Fruit fly (Drosophila melanogaster) whole organism, pupa: ENCODE data around the gene Cpr76Bb.
"Not testable (repeated sequence)": the region's sequence is repeated elsewhere in the genome, so short reads cannot be mapped to it uniquely, and the experiment has no call there.

ENCODE experiments used
- CG10348 ChIP-seq: fragments of 200-800 bp; sonication (Bioruptor generic); IDR thresholded peaks from 2 replicates; pipeline ENCODE4 v1.3.6; 2022; ENCODE audit warnings: missing biosample characterization, missing genetic modification characterization
- CG12605 ChIP-seq: fragments of 200-800 bp; sonication (Bioruptor generic); IDR thresholded peaks from 2 replicates; pipeline ENCODE4 v1.3.6; 2022; ENCODE audit warnings: missing biosample characterization, missing genetic modification characterization
- CG13204 ChIP-seq: fragments of 200-800 bp; sonication (Bioruptor generic); optimal IDR thresholded peaks from 2 replicates; lab custom pipeline; 2018; ENCODE audit warnings: missing biosample characterization, mild to moderate bottlenecking, missing genetic modification characterization, moderate library complexity
- CG14655 ChIP-seq: fragments of 200-800 bp; sonication (Bioruptor generic); optimal IDR thresholded peaks from 3 replicates; lab custom pipeline; 2017; ENCODE audit warnings: mild to moderate bottlenecking, missing biosample characterization, missing genetic modification reagents, missing genetic modification characterization
- CG15710 ChIP-seq: fragments of 200-800 bp; sonication (Bioruptor generic); optimal IDR thresholded peaks from 2 replicates; lab custom pipeline; 2018; ENCODE audit warnings: missing biosample characterization, mild to moderate bottlenecking, missing genetic modification characterization, moderate library complexity
- CG17806 ChIP-seq: fragments of 200-800 bp; sonication (Bioruptor generic); optimal IDR thresholded peaks from 2 replicates; lab custom pipeline; 2018; ENCODE audit warnings: missing biosample characterization, mild to moderate bottlenecking, missing genetic modification characterization, moderate library complexity
- CG32121 ChIP-seq: fragments of 200-800 bp; sonication (Bioruptor generic); IDR thresholded peaks from 2 replicates; pipeline ENCODE4 v1.3.6; 2022; ENCODE audit warnings: missing biosample characterization, missing genetic modification characterization
- CG34367 ChIP-seq: fragments of 200-800 bp; sonication (Bioruptor generic); optimal IDR thresholded peaks from 2 replicates; lab custom pipeline; 2018; ENCODE audit warnings: missing biosample characterization, mild to moderate bottlenecking, missing genetic modification characterization
- CG4496 ChIP-seq: fragments of 200-800 bp; sonication (Bioruptor generic); IDR thresholded peaks from 3 replicates; pipeline ENCODE4 v1.3.6; 2022; ENCODE audit warnings: missing biosample characterization, missing genetic modification characterization
- CG8159 ChIP-seq: fragments of 200-800 bp; sonication (Bioruptor generic); optimal IDR thresholded peaks from 3 replicates; lab custom pipeline; 2018; ENCODE audit warnings: missing biosample characterization, mild to moderate bottlenecking, missing genetic modification characterization, moderate library complexity
- CG8301 ChIP-seq: fragments of 200-800 bp; sonication (Bioruptor generic); optimal IDR thresholded peaks from 2 replicates; lab custom pipeline; 2018; ENCODE audit warnings: missing biosample characterization, mild to moderate bottlenecking, missing genetic modification characterization
- D1 ChIP-seq: fragments of 200-800 bp; sonication (Bioruptor generic); optimal IDR thresholded peaks from 2 replicates; lab custom pipeline; 2018; ENCODE audit warnings: missing biosample characterization, mild to moderate bottlenecking, missing genetic modification characterization, moderate library complexity
- EcR ChIP-seq: fragments of 200-800 bp; sonication (Bioruptor generic); optimal IDR thresholded peaks from 3 replicates; lab custom pipeline; 2019; ENCODE audit warnings: missing biosample characterization, missing genetic modification characterization, mild to moderate bottlenecking, moderate library complexity, missing genetic modification reagents
- Ets98B ChIP-seq: fragments of 200-800 bp; sonication (Bioruptor generic); IDR thresholded peaks from 2 replicates; pipeline ENCODE4 v1.3.6; 2022; ENCODE audit warnings: missing biosample characterization, missing genetic modification characterization
- Pif1A ChIP-seq: fragments of 200-800 bp; sonication (Bioruptor generic); optimal IDR thresholded peaks from 3 replicates; lab custom pipeline; 2016; ENCODE audit warnings: missing biosample characterization, missing genetic modification characterization
- Pif1B ChIP-seq: fragments of 200-800 bp; sonication (Bioruptor generic); optimal IDR thresholded peaks from 3 replicates; lab custom pipeline; 2016; ENCODE audit warnings: missing biosample characterization, missing genetic modification characterization
- Snoo ChIP-seq: fragments of 200-800 bp; sonication (Bioruptor generic); optimal IDR thresholded peaks from 3 replicates; lab custom pipeline; 2017; ENCODE audit warnings: missing biosample characterization, mild to moderate bottlenecking, missing genetic modification characterization, inconsistent platforms
- fd96Ca ChIP-seq: fragments of 200-800 bp; sonication (Bioruptor generic); IDR thresholded peaks from 3 replicates; pipeline ENCODE4 v1.3.6; 2022; ENCODE audit warnings: missing biosample characterization, missing genetic modification characterization
- gl ChIP-seq: fragments of 200-800 bp; sonication (Bioruptor generic); optimal IDR thresholded peaks from 2 replicates; lab custom pipeline; 2018; ENCODE audit warnings: missing biosample characterization, mild to moderate bottlenecking, missing genetic modification characterization
- rn ChIP-seq: fragments of 200-800 bp; sonication (Bioruptor generic); IDR thresholded peaks from 2 replicates; pipeline ENCODE4 v1.3.6; 2022; ENCODE audit warnings: missing biosample characterization, missing genetic modification characterization

Cpr76Bb gene

DNA sequence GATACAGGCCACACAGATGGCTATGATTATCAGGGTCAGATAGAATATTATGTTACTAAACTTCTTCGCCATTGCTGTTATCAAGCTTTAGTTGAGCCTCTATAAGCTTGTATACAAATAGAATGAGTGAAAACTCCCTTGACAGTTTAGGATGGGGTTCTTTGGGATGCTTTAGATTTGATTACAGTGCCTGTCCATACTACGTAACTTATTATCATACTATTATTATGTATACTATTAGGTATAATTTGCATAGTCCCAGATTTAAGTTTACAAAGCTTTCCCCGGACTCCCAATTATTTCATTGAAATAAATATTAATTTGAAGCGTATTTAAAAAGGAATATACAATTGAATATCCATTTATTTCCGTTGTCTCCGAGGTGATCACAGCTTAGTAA lies 33.1 kb upstream of the Cpr76Bb start, which contains the start of gene brv1:
brv1 (minus strand) TSS at position 101 of the 400 bp plus-strand sequence.
- TF ChIP-seq CG8159 (tag; lab: Kevin White, UChicago) (no peak), Snoo (tag; lab: Kevin White, UChicago) (no peak), CG32121 (GFP tag; lab: Robert Waterston, UW) (no peak), CG10348 (no peak), CG15710 (tag; lab: Kevin White, UChicago) (no peak), Pif1B (no peak), CG17806 (tag; lab: Kevin White, UChicago) (no peak), CG14655 (GFP tag; lab: Kevin White, UChicago) (no peak), fd96Ca (GFP tag; lab: Robert Waterston, UW) (no peak), CG12605 (no peak), rn (GFP tag; lab: Robert Waterston, UW) (no peak), EcR (GFP tag; lab: Kevin White, UChicago) (no peak), gl (tag; lab: Kevin White, UChicago) (no peak)

DNA sequence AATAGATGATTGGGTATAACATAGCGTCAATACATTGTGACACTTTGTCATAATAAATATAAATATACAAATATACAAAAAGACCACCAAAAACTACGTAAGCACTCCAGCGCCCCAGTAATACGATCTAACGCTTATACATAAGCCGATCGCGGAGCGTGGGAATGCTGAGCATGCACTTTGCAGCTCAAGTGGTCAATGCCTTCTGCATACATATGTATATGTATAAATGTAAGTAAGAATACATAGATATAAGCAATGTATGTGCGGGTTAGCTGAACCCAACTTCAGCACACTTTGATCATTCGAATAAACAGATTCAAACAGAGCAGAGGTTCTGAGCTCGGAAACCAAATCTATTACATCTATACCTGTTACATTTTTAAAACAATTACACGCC lies 32.2 kb upstream of the Cpr76Bb start, which contains the start of gene CG32212:
CG32212 (plus strand) TSS at position 301 of the 400 bp plus-strand sequence.
- not testable (repeated sequence) for TF ChIP-seq Snoo (tag; lab: Kevin White, UChicago); EcR (GFP tag; lab: Kevin White, UChicago); CG10348

DNA sequence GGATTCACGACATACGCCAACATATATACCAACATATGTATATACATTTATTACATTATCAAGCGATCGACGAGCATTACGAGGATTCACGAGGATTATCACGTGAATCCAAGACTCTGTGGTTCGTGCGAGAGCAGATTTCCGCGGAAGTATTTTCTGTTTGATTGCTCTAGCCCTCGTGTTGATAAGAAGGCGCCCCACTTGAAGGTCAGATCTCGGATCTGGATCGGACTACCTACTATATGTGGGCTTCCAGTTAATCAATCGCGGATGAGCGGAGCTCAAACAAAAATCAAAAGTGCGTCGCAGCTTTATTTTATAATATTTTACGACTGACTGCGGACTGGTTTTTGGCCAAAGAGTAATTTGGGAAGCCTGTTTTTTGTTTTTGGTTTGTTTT lies 24.5 kb upstream of the Cpr76Bb start:
- TF ChIP-seq CG15710 (tag; lab: Kevin White, UChicago) = no peak
- TF ChIP-seq CG13204 (GFP tag; lab: Kevin White, UChicago) = no peak
- TF ChIP-seq EcR (GFP tag; lab: Kevin White, UChicago) = no peak
- TF ChIP-seq D1 = no peak
- no peak for TF ChIP-seq CG34367 (tag; lab: Kevin White, UChicago)
- no peak for TF ChIP-seq CG8159 (tag; lab: Kevin White, UChicago)
- no peak for TF ChIP-seq CG32121 (GFP tag; lab: Robert Waterston, UW)
- no peak for TF ChIP-seq fd96Ca (GFP tag; lab: Robert Waterston, UW)
- no peak for TF ChIP-seq Pif1A
- no peak for TF ChIP-seq Pif1B
- no peak for TF ChIP-seq Snoo (tag; lab: Kevin White, UChicago)
- no peak for TF ChIP-seq rn (GFP tag; lab: Robert Waterston, UW)
- TF ChIP-seq CG14655 (GFP tag; lab: Kevin White, UChicago) = no peak
- TF ChIP-seq CG8301 (tag; lab: Kevin White, UChicago) = no peak
- TF ChIP-seq CG10348 = no peak

DNA sequence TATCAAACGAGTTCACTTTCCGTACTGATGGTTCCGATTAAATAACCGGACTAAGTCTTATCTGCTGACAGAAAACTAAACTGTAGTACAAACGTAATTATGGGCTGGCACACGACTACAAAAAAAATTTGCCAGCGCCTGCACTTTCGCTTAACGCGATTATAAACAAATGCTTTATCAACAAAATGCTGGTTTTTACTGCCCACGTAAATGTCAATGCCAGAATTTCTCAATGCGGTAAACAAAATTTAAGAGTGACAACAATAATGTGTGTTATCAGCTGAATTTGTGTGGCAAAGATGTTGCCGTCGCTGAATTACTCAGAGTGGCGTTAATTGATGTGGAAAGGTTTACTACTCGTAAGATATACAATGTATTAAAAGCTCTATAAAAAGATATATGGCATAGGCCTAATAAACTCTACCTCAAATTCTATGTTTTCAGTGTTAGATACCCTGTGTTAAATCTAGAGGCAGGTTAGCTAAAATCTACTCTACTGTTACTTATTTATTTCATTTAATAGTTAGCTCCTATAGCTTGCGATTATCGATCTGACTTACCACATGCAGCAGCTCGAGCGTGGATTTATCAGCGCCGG lies 23.4 kb upstream of the Cpr76Bb start:
- TF ChIP-seq gl (tag; lab: Kevin White, UChicago) (no peak), CG34367 (tag; lab: Kevin White, UChicago) (no peak)

dm6 chr3L:19496600-19496999 lies 22.8 kb upstream of the Cpr76Bb start:
- TF ChIP-seq CG8159 (tag; lab: Kevin White, UChicago) (no peak), CG13204 (GFP tag; lab: Kevin White, UChicago) (peak; percentile 6), Ets98B (no peak), fd96Ca (GFP tag; lab: Robert Waterston, UW) (no peak), CG10348 (no peak), CG4496 (GFP tag; lab: Robert Waterston, UW) (0 out of 3 replicates have a peak, but pooled peaks have one; percentile 11), gl (tag; lab: Kevin White, UChicago) (no peak), CG32121 (GFP tag; lab: Robert Waterston, UW) (no peak), CG14655 (GFP tag; lab: Kevin White, UChicago) (peak; percentile 8), Pif1A (no peak), CG12605 (no peak)

- TF ChIP-seq CG8301 (tag; lab: Kevin White, UChicago) (no peak), CG13204 (GFP tag; lab: Kevin White, UChicago) (no peak), CG32121 (GFP tag; lab: Robert Waterston, UW) (no peak), CG34367 (tag; lab: Kevin White, UChicago) (no peak), CG17806 (tag; lab: Kevin White, UChicago) (no peak), fd96Ca (GFP tag; lab: Robert Waterston, UW) (no peak), CG4496 (GFP tag; lab: Robert Waterston, UW) (no peak), CG8159 (tag; lab: Kevin White, UChicago) (no peak), gl (tag; lab: Kevin White, UChicago) (no peak), Pif1A (no peak), CG10348 (no peak), CG14655 (GFP tag; lab: Kevin White, UChicago) (no peak)
Observed at dm6 chr3L:19497135-19497534, 22.3 kb upstream of the Cpr76Bb start.

dm6 chr3L:19497623-19498022 lies 21.8 kb upstream of the Cpr76Bb start, which contains the start of gene CG9449:
TSS of gene CG9449 (minus strand) at chr3L:19497723.
- TF ChIP-seq CG34367 (tag; lab: Kevin White, UChicago) (no peak), CG8301 (tag; lab: Kevin White, UChicago) (no peak), EcR (GFP tag; lab: Kevin White, UChicago) (no peak), CG8159 (tag; lab: Kevin White, UChicago) (no peak), gl (tag; lab: Kevin White, UChicago) (no peak)
